Fruit fly (Drosophila melanogaster): ENCODE results near the gene CG12290.

CG12290 gene

DNA sequence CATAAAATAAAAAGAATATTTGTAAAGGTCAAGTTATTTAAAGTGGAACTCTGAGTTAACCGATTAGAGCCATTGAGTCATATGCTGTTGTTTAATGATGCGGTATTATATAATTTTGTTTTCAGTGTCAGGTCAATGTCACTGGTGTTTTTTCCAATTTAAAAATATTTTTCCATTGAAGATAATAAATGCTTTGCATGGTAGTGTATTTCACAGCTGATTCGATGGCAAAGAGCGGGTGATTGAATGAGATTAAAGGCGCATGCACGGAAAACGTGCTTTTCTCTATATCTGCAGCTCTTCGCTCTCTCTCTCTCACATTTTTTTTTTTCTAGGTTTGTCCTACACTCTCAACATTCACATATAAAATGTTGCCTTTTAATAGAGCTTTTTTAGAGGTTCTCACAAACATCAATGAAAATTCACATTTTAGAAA, 28.4 kb downstream of the CG12290 start:
- no peak for TF ChIP-seq CG9705 (GFP tag; optimal IDR thresholded peaks at IDR 0.05)
- no peak for TF ChIP-seq Hr83 (GFP tag; optimal IDR thresholded peaks at IDR 0.05; ENCODE audit: poor library complexity, severe bottlenecking)
- no peak for TF ChIP-seq pan (optimal IDR thresholded peaks at IDR 0.05)
- no peak for TF ChIP-seq jim (GFP tag; optimal IDR thresholded peaks at IDR 0.05)
- no peak for TF ChIP-seq foxo (GFP tag; optimal IDR thresholded peaks at IDR 0.05)
- TF ChIP-seq br (GFP tag; optimal IDR thresholded peaks at IDR 0.05) = no peak
- TF ChIP-seq Rel (GFP tag; optimal IDR thresholded peaks at IDR 0.05) = no peak
- TF ChIP-seq Rel (tag; optimal IDR thresholded peaks at IDR 0.05) = peak; percentile 37
- no peak for TF ChIP-seq rgr (GFP tag; optimal IDR thresholded peaks at IDR 0.05)
- no peak for TF ChIP-seq dsf (GFP tag; optimal IDR thresholded peaks at IDR 0.05; ENCODE audit: borderline replicate concordance)
- TF ChIP-seq Jra (GFP tag; optimal IDR thresholded peaks at IDR 0.05) = no peak
- no peak for TF ChIP-seq sv (GFP tag; optimal IDR thresholded peaks at IDR 0.05)
- TF ChIP-seq Dif (GFP tag; optimal IDR thresholded peaks at IDR 0.05; ENCODE audit: partially characterized antibody) = peak; percentile 50
- TF ChIP-seq HLH106 (tag; optimal IDR thresholded peaks at IDR 0.05) = no peak
- peak; percentile 1 for TF ChIP-seq Hnf4 (GFP tag; optimal IDR thresholded peaks at IDR 0.05)
- TF ChIP-seq GATAd (GFP tag; optimal IDR thresholded peaks at IDR 0.05) = no peak

- TF ChIP-seq sv (GFP tag; optimal IDR thresholded peaks at IDR 0.05) = no peak
- TF ChIP-seq woc (GFP tag; optimal IDR thresholded peaks at IDR 0.05) = peak; percentile 2
Observed at dm6 chr3R:26258955-26259354, 28.9 kb downstream of the CG12290 start.

DNA sequence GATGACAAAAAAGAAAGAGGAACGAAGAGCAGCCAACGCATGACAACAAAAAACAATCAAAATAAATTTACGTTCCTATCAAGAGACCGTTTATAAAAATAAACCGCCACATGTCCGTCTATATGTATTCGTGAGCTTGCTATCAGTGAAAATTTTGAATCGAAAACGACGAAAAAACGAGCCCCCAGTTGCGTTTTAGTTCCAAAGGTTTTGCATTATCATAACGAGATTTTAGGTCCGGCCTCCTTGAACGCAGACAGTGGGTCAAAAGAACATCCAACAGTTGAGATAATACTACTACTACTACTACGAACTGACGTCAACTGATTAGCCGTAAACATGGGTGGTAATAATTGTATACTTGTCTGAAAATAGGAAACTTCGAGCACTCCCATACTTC, 29.8 kb downstream of the CG12290 start:
- TF ChIP-seq HLH106 (tag; optimal IDR thresholded peaks at IDR 0.05) = no peak
- no peak for TF ChIP-seq Abd-B (GFP tag; optimal IDR thresholded peaks at IDR 0.05)
- TF ChIP-seq Hnf4 (GFP tag; optimal IDR thresholded peaks at IDR 0.05) = no peak
- TF ChIP-seq jim (GFP tag; optimal IDR thresholded peaks at IDR 0.05) = no peak
- no peak for TF ChIP-seq Dif (GFP tag; optimal IDR thresholded peaks at IDR 0.05; ENCODE audit: partially characterized antibody)
- TF ChIP-seq Rel (GFP tag; optimal IDR thresholded peaks at IDR 0.05) = no peak
- TF ChIP-seq Rel (tag; optimal IDR thresholded peaks at IDR 0.05) = no peak
- TF ChIP-seq woc (GFP tag; optimal IDR thresholded peaks at IDR 0.05) = no peak
- TF ChIP-seq dmrt93B (GFP tag; optimal IDR thresholded peaks at IDR 0.05) = no peak
- no peak for TF ChIP-seq tai (GFP tag; optimal IDR thresholded peaks at IDR 0.05)
- TF ChIP-seq Hr83 (GFP tag; optimal IDR thresholded peaks at IDR 0.05; ENCODE audit: poor library complexity, severe bottlenecking) = no peak
- no peak for TF ChIP-seq h (GFP tag; optimal IDR thresholded peaks at IDR 0.05)
- no peak for TF ChIP-seq fru (GFP tag; optimal IDR thresholded peaks at IDR 0.05)

- no peak for TF ChIP-seq Myc (optimal IDR thresholded peaks at IDR 0.05)
- TF ChIP-seq HLH106 (tag; optimal IDR thresholded peaks at IDR 0.05) = no peak
- TF ChIP-seq Dif (GFP tag; optimal IDR thresholded peaks at IDR 0.05; ENCODE audit: partially characterized antibody) = no peak
- no peak for TF ChIP-seq Hr83 (GFP tag; optimal IDR thresholded peaks at IDR 0.05; ENCODE audit: poor library complexity, severe bottlenecking)
- TF ChIP-seq N (GFP tag; optimal IDR thresholded peaks at IDR 0.05) = no peak
- TF ChIP-seq brk (GFP tag; optimal IDR thresholded peaks at IDR 0.05) = no peak
- no peak for TF ChIP-seq sage (GFP tag; optimal IDR thresholded peaks at IDR 0.05)
- TF ChIP-seq Dfd (GFP tag; optimal IDR thresholded peaks at IDR 0.05) = no peak
- TF ChIP-seq Jra (GFP tag; optimal IDR thresholded peaks at IDR 0.05) = no peak
- TF ChIP-seq pan (optimal IDR thresholded peaks at IDR 0.05) = no peak
Observed at dm6 chr3R:26260692-26261243, 30.7 kb downstream of the CG12290 start.

dm6 chr3R:26261244-26261788, 31.3 kb downstream of the CG12290 start, which contains the start of gene Ald1:
Gene Ald1, minus strand, starts transcription at chr3R:26261591.
- no peak for TF ChIP-seq Hnf4 (GFP tag; optimal IDR thresholded peaks at IDR 0.05)
- peak; percentile 31 for TF ChIP-seq sage (GFP tag; optimal IDR thresholded peaks at IDR 0.05)
- TF ChIP-seq Hr78 (GFP tag; optimal IDR thresholded peaks at IDR 0.05) = no peak
- no peak for TF ChIP-seq Dfd (GFP tag; optimal IDR thresholded peaks at IDR 0.05)
- TF ChIP-seq Jra (GFP tag; optimal IDR thresholded peaks at IDR 0.05) = no peak
- TF ChIP-seq brk (GFP tag; optimal IDR thresholded peaks at IDR 0.05) = no peak
- peak; percentile 17 for TF ChIP-seq h (GFP tag; optimal IDR thresholded peaks at IDR 0.05)
- no peak for TF ChIP-seq Mio (GFP tag; optimal IDR thresholded peaks at IDR 0.05)
- no peak for TF ChIP-seq CG9705 (GFP tag; optimal IDR thresholded peaks at IDR 0.05)
- no peak for TF ChIP-seq dsf (GFP tag; optimal IDR thresholded peaks at IDR 0.05; ENCODE audit: borderline replicate concordance)
- TF ChIP-seq Vsx2 (GFP tag; optimal IDR thresholded peaks at IDR 0.05; ENCODE audit: partially characterized antibody) = peak; percentile 40
- TF ChIP-seq HLH106 (tag; optimal IDR thresholded peaks at IDR 0.05) = no peak
- peak in 1 of 2 experiments; percentile 28 for TF ChIP-seq foxo (GFP tag; optimal IDR thresholded peaks at IDR 0.05)
- peak; percentile 10 for TF ChIP-seq rgr (GFP tag; optimal IDR thresholded peaks at IDR 0.05)
- peak; percentile 20 for TF ChIP-seq br (GFP tag; optimal IDR thresholded peaks at IDR 0.05)
- TF ChIP-seq N (GFP tag; optimal IDR thresholded peaks at IDR 0.05) = no peak
- no peak for TF ChIP-seq CG32264 (GFP tag; optimal IDR thresholded peaks at IDR 0.05)
- TF ChIP-seq dl (GFP tag; optimal IDR thresholded peaks at IDR 0.05; ENCODE audit: insufficient read depth in 1 of 2, partially characterized antibody in 2 of 2) = peak in 1 of 2 experiments; percentile 20
- TF ChIP-seq Hr83 (GFP tag; optimal IDR thresholded peaks at IDR 0.05; ENCODE audit: poor library complexity, severe bottlenecking) = no peak
- no peak for TF ChIP-seq usp (GFP tag; optimal IDR thresholded peaks at IDR 0.05)
- no peak for TF ChIP-seq tai (GFP tag; optimal IDR thresholded peaks at IDR 0.05)
- TF ChIP-seq Myc (optimal IDR thresholded peaks at IDR 0.05) = peak; percentile 11
- no peak for TF ChIP-seq Rel (GFP tag; optimal IDR thresholded peaks at IDR 0.05)
- TF ChIP-seq Rel (tag; optimal IDR thresholded peaks at IDR 0.05) = peak; percentile 24
- TF ChIP-seq GATAd (GFP tag; optimal IDR thresholded peaks at IDR 0.05) = no peak
- TF ChIP-seq Sp1 (GFP tag; optimal IDR thresholded peaks at IDR 0.05) = peak; percentile 41
- TF ChIP-seq fru (GFP tag; optimal IDR thresholded peaks at IDR 0.05) = peak; percentile 19
- peak; percentile 14 for TF ChIP-seq Dif (GFP tag; optimal IDR thresholded peaks at IDR 0.05; ENCODE audit: partially characterized antibody)
- peak; percentile 2 for TF ChIP-seq ey (GFP tag; optimal IDR thresholded peaks at IDR 0.05)
- TF ChIP-seq woc (GFP tag; optimal IDR thresholded peaks at IDR 0.05) = no peak
- TF ChIP-seq dmrt93B (GFP tag; optimal IDR thresholded peaks at IDR 0.05) = no peak

Measured in whole organism, wandering third instar larva.